Fruit fly (Drosophila melanogaster) whole organism, embryonic: ENCODE data around the gene Rpt5.

Source experiments
- Aef1 ChIP-seq: fragments of 200-800 bp; sonication (Bioruptor generic); IDR thresholded peaks from 3 replicates; pipeline ENCODE4 v1.3.6; 2022; ENCODE audit warnings: missing biosample characterization, missing genetic modification characterization
- Antp ChIP-seq: fragments of 200-800 bp; sonication (Bioruptor generic); optimal IDR thresholded peaks from 3 replicates; lab custom pipeline; 2016; ENCODE audit warnings: missing biosample characterization, missing genetic modification characterization
- Bdp1 ChIP-seq: fragments of 200-800 bp; sonication (Bioruptor generic); optimal IDR thresholded peaks from 3 replicates; lab custom pipeline; 2016; ENCODE audit warnings: missing biosample characterization, missing genetic modification characterization
- CG10543 ChIP-seq: fragments of 200-800 bp; sonication (Bioruptor generic); optimal IDR thresholded peaks from 3 replicates; lab custom pipeline; 2017; ENCODE audit warnings: missing biosample characterization, mild to moderate bottlenecking, missing genetic modification characterization, moderate library complexity
- CG10959 ChIP-seq: fragments of 200-800 bp; sonication (Bioruptor generic); IDR thresholded peaks from 2 replicates; pipeline ENCODE4 v1.3.6; 2022; ENCODE audit warnings: missing biosample characterization, missing genetic modification characterization
- CG15011 ChIP-seq: fragments of 200-800 bp; sonication (Bioruptor generic); optimal IDR thresholded peaks from 3 replicates; lab custom pipeline; 2018; ENCODE audit warnings: missing biosample characterization, mild to moderate bottlenecking, missing genetic modification characterization
- CG16813 ChIP-seq: fragments of 200-800 bp; sonication (Bioruptor generic); IDR thresholded peaks from 3 replicates; pipeline ENCODE4 v1.3.6; 2022; ENCODE audit warnings: missing biosample characterization, missing genetic modification characterization; ENCODE audit not compliant: partially characterized antibody
- CG17612 ChIP-seq: fragments of 200-800 bp; sonication (Bioruptor generic); IDR thresholded peaks from 2 replicates; pipeline ENCODE4 v1.3.6; 2022; ENCODE audit warnings: missing biosample characterization, missing genetic modification characterization
- CG30403 ChIP-seq: fragments of 200-800 bp; sonication (Bioruptor generic); optimal IDR thresholded peaks from 3 replicates; lab custom pipeline; 2016; ENCODE audit warnings: missing biosample characterization, missing genetic modification characterization
- CG43689 ChIP-seq: fragments of 200-800 bp; sonication (Bioruptor generic); IDR thresholded peaks from 2 replicates; pipeline ENCODE4 v1.3.6; 2022; ENCODE audit warnings: missing biosample characterization, missing genetic modification characterization
- CG5180 ChIP-seq: fragments of 200-800 bp; sonication (Bioruptor generic); optimal IDR thresholded peaks from 3 replicates; lab custom pipeline; 2017; ENCODE audit warnings: missing biosample characterization, missing genetic modification characterization, mild to moderate bottlenecking, moderate library complexity, missing genetic modification reagents
- CG5245 ChIP-seq: fragments of 200-800 bp; sonication (Bioruptor generic); optimal IDR thresholded peaks from 3 replicates; lab custom pipeline; 2016; ENCODE audit warnings: missing biosample characterization, missing genetic modification characterization
- CG6175 ChIP-seq: fragments of 200-800 bp; sonication (Bioruptor generic); IDR thresholded peaks from 3 replicates; pipeline ENCODE4 v1.3.6; 2022; ENCODE audit warnings: missing biosample characterization, missing genetic modification characterization
- CG6765 ChIP-seq: fragments of 200-800 bp; sonication (Bioruptor generic); optimal IDR thresholded peaks from 3 replicates; lab custom pipeline; 2017; ENCODE audit warnings: missing biosample characterization, mild to moderate bottlenecking, missing genetic modification characterization
- CG7839 ChIP-seq: fragments of 200-800 bp; sonication (Bioruptor generic); optimal IDR thresholded peaks from 3 replicates; lab custom pipeline; 2018; ENCODE audit warnings: missing biosample characterization, mild to moderate bottlenecking, missing genetic modification characterization, moderate library complexity
- CG8281 ChIP-seq: fragments of 200-800 bp; sonication (Bioruptor generic); optimal IDR thresholded peaks from 2 replicates; lab custom pipeline; 2018; ENCODE audit warnings: missing biosample characterization, mild to moderate bottlenecking, missing genetic modification characterization, moderate library complexity
- CG8359 ChIP-seq: fragments of 200-800 bp; sonication (Bioruptor generic); optimal IDR thresholded peaks from 2 replicates; lab custom pipeline; 2017; ENCODE audit warnings: missing biosample characterization, mild to moderate bottlenecking, missing genetic modification characterization, borderline replicate concordance
- CG8924 ChIP-seq: fragments of 200-800 bp; optimal IDR thresholded peaks from 3 replicates; lab custom pipeline; 2019; ENCODE audit warnings: missing biosample characterization, mild to moderate bottlenecking, missing genetic modification characterization, moderate library complexity
- CG9437 ChIP-seq: fragments of 200-800 bp; sonication (Bioruptor generic); optimal IDR thresholded peaks from 2 replicates; lab custom pipeline; 2018; ENCODE audit warnings: missing biosample characterization, mild to moderate bottlenecking, missing genetic modification characterization
- CHES-1-like ChIP-seq: fragments of 200-800 bp; sonication (Bioruptor generic); optimal IDR thresholded peaks from 2 replicates; lab custom pipeline; 2016; ENCODE audit warnings: missing biosample characterization, missing genetic modification characterization
- Dll ChIP-seq: fragments of 200-800 bp; sonication (Bioruptor generic); IDR thresholded peaks from 4 replicates; pipeline ENCODE4 v1.3.6; 2022; ENCODE audit warnings: missing biosample characterization, missing genetic modification characterization; ENCODE audit not compliant: partially characterized antibody
- HLH54F ChIP-seq: fragments of 200-800 bp; sonication (Bioruptor generic); optimal IDR thresholded peaks from 3 replicates; lab custom pipeline; 2016; ENCODE audit warnings: missing biosample characterization, missing genetic modification characterization
- HmgZ ChIP-seq: fragments of 200-800 bp; sonication (Bioruptor generic); optimal IDR thresholded peaks from 2 replicates; lab custom pipeline; 2018; ENCODE audit warnings: missing biosample characterization, mild to moderate bottlenecking, missing genetic modification characterization
- MTF-1 ChIP-seq: fragments of 200-800 bp; sonication (Bioruptor generic); optimal IDR thresholded peaks from 2 replicates; lab custom pipeline; 2018; ENCODE audit warnings: missing biosample characterization, mild to moderate bottlenecking, missing genetic modification characterization, borderline replicate concordance
- Med ChIP-seq: fragments of 200-800 bp; sonication (Bioruptor generic); peaks from one replicate; lab custom pipeline; 2016; ENCODE audit warnings: missing biosample characterization, missing genetic modification characterization, mild to moderate bottlenecking, inconsistent platforms, moderate library complexity
- Myb ChIP-seq: fragments of 200-800 bp; sonication (Bioruptor generic); optimal IDR thresholded peaks from 2 replicates; lab custom pipeline; 2016; ENCODE audit warnings: missing biosample characterization, missing genetic modification characterization
- NC2β ChIP-seq: fragments of 200-800 bp; sonication (Bioruptor generic); optimal IDR thresholded peaks from 2 replicates; lab custom pipeline; 2016; ENCODE audit warnings: missing biosample characterization, missing genetic modification characterization
- Side ChIP-seq: fragments of 200-800 bp; sonication (Bioruptor generic); optimal IDR thresholded peaks from 2 replicates; lab custom pipeline; 2016; ENCODE audit warnings: missing biosample characterization, missing genetic modification characterization
- YL-1 ChIP-seq: fragments of 200-800 bp; sonication (Bioruptor generic); optimal IDR thresholded peaks from 3 replicates; lab custom pipeline; 2017; ENCODE audit warnings: missing biosample characterization, mild to moderate bottlenecking, missing genetic modification characterization
- abd-A ChIP-seq: fragments of 200-800 bp; sonication (Bioruptor generic); optimal IDR thresholded peaks from 3 replicates; lab custom pipeline; 2019; ENCODE audit warnings: missing biosample characterization, mild to moderate bottlenecking, missing genetic modification characterization, moderate library complexity
- br ChIP-seq: fragments of >200 bp; optimal IDR thresholded peaks from 2 replicates; lab custom pipeline; 2017
- cato ChIP-seq: fragments of 200-800 bp; sonication (Bioruptor generic); optimal IDR thresholded peaks from 2 replicates; lab custom pipeline; 2016; ENCODE audit warnings: missing biosample characterization, missing genetic modification characterization, borderline replicate concordance
- crc ChIP-seq: fragments of 200-800 bp; sonication (Bioruptor generic); optimal IDR thresholded peaks from 2 replicates; lab custom pipeline; 2016; ENCODE audit warnings: missing biosample characterization, missing genetic modification characterization
- crp ChIP-seq, 2 experiments: fragments of 200-800 bp; sonication (Bioruptor generic); optimal IDR thresholded peaks; 2 replicates in 1 of 2; 3 replicates in 1 of 2; lab custom pipeline; 2017; ENCODE audit warnings: missing biosample characterization in 2 of 2, missing genetic modification characterization in 2 of 2, mild to moderate bottlenecking in 1 of 2, moderate library complexity in 1 of 2
- grn ChIP-seq: fragments of 200-800 bp; sonication (Bioruptor generic); optimal IDR thresholded peaks from 3 replicates; lab custom pipeline; 2017; ENCODE audit warnings: missing biosample characterization, missing genetic modification characterization
- hb ChIP-seq: fragments of 200-800 bp; sonication (Bioruptor generic); IDR thresholded peaks from 3 replicates; pipeline ENCODE4 v1.3.6; 2022; ENCODE audit warnings: missing biosample characterization, missing genetic modification characterization; ENCODE audit not compliant: partially characterized antibody
- lab ChIP-seq: fragments of 200-800 bp; sonication (Bioruptor generic); optimal IDR thresholded peaks from 3 replicates; lab custom pipeline; 2017; ENCODE audit warnings: missing biosample characterization, missing genetic modification characterization, mild to moderate bottlenecking, moderate library complexity, missing genetic modification reagents
- odd ChIP-seq: fragments of 200-800 bp; sonication (Bioruptor generic); optimal IDR thresholded peaks from 2 replicates; lab custom pipeline; 2017; ENCODE audit warnings: missing biosample characterization, mild to moderate bottlenecking, missing genetic modification characterization
- pan ChIP-seq, 4 experiments: fragments of >200 bp in 3 of 4; fragments of 200-800 bp in 1 of 4; sonication (Bioruptor generic) in 1 of 4; optimal IDR thresholded peaks in 3 of 4; IDR thresholded peaks in 1 of 4; 2 replicates each; pipeline versions ENCODE4 v1.3.6 to Lab custom; 2017 to 2022; ENCODE audit warnings: missing biosample characterization in 2 of 4, missing genetic modification characterization in 2 of 4, mixed read lengths in 1 of 4
- peb ChIP-seq: fragments of 200-800 bp; sonication (Bioruptor generic); IDR thresholded peaks from 2 replicates; pipeline ENCODE4 v1.3.6; 2022; ENCODE audit warnings: missing biosample characterization, missing genetic modification characterization
- pnt ChIP-seq: fragments of 200-800 bp; sonication (Bioruptor generic); optimal IDR thresholded peaks from 3 replicates; lab custom pipeline; 2016; ENCODE audit warnings: missing biosample characterization, missing genetic modification characterization
- psq ChIP-seq: fragments of 200-800 bp; sonication (Bioruptor generic); optimal IDR thresholded peaks from 2 replicates; lab custom pipeline; 2017; ENCODE audit warnings: missing biosample characterization, missing genetic modification characterization
- sim ChIP-seq: fragments of 200-800 bp; sonication (Bioruptor generic); IDR thresholded peaks from 2 replicates; pipeline ENCODE4 v1.3.6; 2022; ENCODE audit warnings: missing biosample characterization, missing genetic modification characterization
- sisA ChIP-seq: fragments of 200-800 bp; sonication (Bioruptor generic); IDR thresholded peaks from 2 replicates; pipeline ENCODE4 v1.3.6; 2022; ENCODE audit warnings: missing biosample characterization, missing genetic modification characterization
- slbo ChIP-seq: fragments of 200-800 bp; sonication (Bioruptor generic); IDR thresholded peaks from 2 replicates; pipeline ENCODE4 v1.3.6; 2022; ENCODE audit warnings: missing biosample characterization, missing genetic modification characterization
- sob ChIP-seq: fragments of 200-800 bp; sonication (Bioruptor generic); IDR thresholded peaks from 2 replicates; pipeline ENCODE4 v1.3.6; 2022; ENCODE audit warnings: missing biosample characterization, missing genetic modification characterization
- ttk ChIP-seq: fragments of 200-800 bp; sonication (Bioruptor generic); IDR thresholded peaks from 2 replicates; pipeline ENCODE4 v2.1.2; 2022; ENCODE audit warnings: missing biosample characterization, missing genetic modification characterization
- zen ChIP-seq: fragments of 200-800 bp; sonication (Bioruptor generic); optimal IDR thresholded peaks from 3 replicates; lab custom pipeline; 2018; ENCODE audit warnings: missing biosample characterization, mild to moderate bottlenecking, missing genetic modification characterization, moderate library complexity
- zen2 ChIP-seq: fragments of 200-800 bp; sonication (Bioruptor generic); IDR thresholded peaks from 3 replicates; pipeline ENCODE4 v1.3.6; 2022; ENCODE audit warnings: missing biosample characterization, missing genetic modification characterization; ENCODE audit not compliant: partially characterized antibody

Rpt5 gene

DNA sequence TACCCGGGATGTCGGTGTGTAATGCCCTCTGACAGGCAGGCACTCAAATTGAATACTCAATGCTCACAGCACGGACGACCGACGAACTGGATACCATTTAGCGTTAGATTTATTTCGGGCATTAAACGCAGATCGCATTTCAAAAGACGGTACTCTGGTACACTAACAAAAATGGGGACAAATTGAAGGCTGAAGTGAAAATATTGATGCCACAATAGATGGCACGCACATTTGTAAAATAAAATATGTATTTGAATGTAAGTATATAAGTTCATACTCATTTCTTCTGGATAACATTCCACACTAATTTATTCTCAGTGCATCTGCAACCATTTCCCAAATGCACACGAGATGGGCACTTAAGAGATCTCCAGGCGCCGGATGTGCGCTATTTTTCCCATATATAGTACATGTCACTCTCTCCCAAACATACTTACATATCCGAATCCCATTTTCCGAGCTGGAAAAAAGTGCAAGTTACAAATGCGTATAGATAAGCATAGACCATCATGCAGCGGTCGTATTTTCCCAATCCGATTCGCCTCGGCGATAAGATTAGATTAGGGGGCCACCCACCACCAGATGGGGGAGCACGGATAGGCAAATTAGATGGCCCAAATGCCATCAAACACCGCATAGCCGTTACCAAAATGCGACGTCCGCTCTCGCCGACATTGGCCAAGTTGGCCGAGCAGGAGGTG lies 43.0 kb upstream of the Rpt5 start, which contains the start of gene CG10301 (continued):
- TF ChIP-seq slbo (GFP tag; lab: Robert Waterston, UW): peak; percentile 27; the same call in 1 of the 2 replicates
- peak; percentile 68 for TF ChIP-seq CG8924 (tag; lab: Kevin White, UChicago)
- no peak for TF ChIP-seq Myb (GFP tag; lab: Kevin White, UChicago)
- no peak for TF ChIP-seq HmgZ (tag; lab: Kevin White, UChicago)
- TF ChIP-seq NC2β: peak; percentile 54
- peak; percentile 12 for TF ChIP-seq CG9437
- no peak for TF ChIP-seq HLH54F (GFP tag; lab: Kevin White, UChicago)
- peak; percentile 40 for TF ChIP-seq cato
- peak; percentile 14 for TF ChIP-seq CG8359 (GFP tag; lab: Kevin White, UChicago)
- TF ChIP-seq CG30403 (GFP tag; lab: Kevin White, UChicago): peak; percentile 54
- peak; percentile 84 for TF ChIP-seq zen
- no peak for TF ChIP-seq Antp (GFP tag; lab: Kevin White, UChicago)
- TF ChIP-seq MTF-1 (GFP tag; lab: Kevin White, UChicago): no peak
- peak; percentile 48 for TF ChIP-seq peb (GFP tag; lab: Robert Waterston, UW)
- TF ChIP-seq CG43689: no peak
- TF ChIP-seq CG17612 (GFP tag; lab: Robert Waterston, UW): no peak
- peak; percentile 69 for TF ChIP-seq sisA (GFP tag; lab: Robert Waterston, UW)
- TF ChIP-seq lab (GFP tag; lab: Kevin White, UChicago): peak; percentile 43
- no peak for TF ChIP-seq CG15011 (GFP tag; lab: Kevin White, UChicago)
- peak; percentile 38 for TF ChIP-seq pnt (GFP tag; lab: Kevin White, UChicago)
- TF ChIP-seq pan (optimal IDR thresholded peaks at IDR 0.05; lab: Kevin White, UChicago): no peak
- no peak for TF ChIP-seq pan (GFP tag; optimal IDR thresholded peaks at IDR 0.05 in 1 of 2, IDR thresholded peaks at IDR 0.05 in 1 of 2)
- no peak for TF ChIP-seq YL-1
- TF ChIP-seq CG5180 (GFP tag; lab: Kevin White, UChicago): peak; percentile 1
- no peak for TF ChIP-seq crc (GFP tag; lab: Kevin White, UChicago)
- peak; percentile 26; the same call in 1 of the 2 replicates for TF ChIP-seq sob (GFP tag; lab: Robert Waterston, UW)
- peak in 1 of 2 experiments; percentile 1 for TF ChIP-seq crp (GFP tag; optimal IDR thresholded peaks at IDR 0.05; lab: Kevin White, UChicago)
- no peak for TF ChIP-seq CG8281 (tag; lab: Kevin White, UChicago)
- no peak for TF ChIP-seq br (lab: Kevin White, UChicago)
- TF ChIP-seq CG6175: no peak
- no peak for TF ChIP-seq CG6765 (GFP tag; lab: Kevin White, UChicago)
- TF ChIP-seq hb: no peak
- TF ChIP-seq Med (GFP tag; lab: Kevin White, UChicago): peak; percentile 77
- TF ChIP-seq CG10543 (GFP tag; lab: Kevin White, UChicago): no peak
- peak; percentile 60 for TF ChIP-seq CG7839 (tag; lab: Kevin White, UChicago)
- TF ChIP-seq CG16813 (GFP tag; lab: Robert Waterston, UW): no peak
- TF ChIP-seq odd (GFP tag; lab: Kevin White, UChicago): peak; percentile 25
- no peak for TF ChIP-seq Bdp1 (GFP tag; lab: Kevin White, UChicago)
- TF ChIP-seq CG10959: peak; percentile 76
- TF ChIP-seq grn (GFP tag; lab: Kevin White, UChicago): no peak
- TF ChIP-seq sim: peak; percentile 31; the same call in 1 of the 2 replicates
- peak; percentile 10 for TF ChIP-seq Side (GFP tag; lab: Kevin White, UChicago)
- TF ChIP-seq Aef1 (GFP tag; lab: Robert Waterston, UW): no peak; the same call in 2 of the 3 replicates
- TF ChIP-seq CHES-1-like: no peak
- TF ChIP-seq zen2 (GFP tag; lab: Robert Waterston, UW): no peak
- TF ChIP-seq psq (GFP tag; lab: Kevin White, UChicago): no peak
- peak; percentile 47 for TF ChIP-seq CG5245 (GFP tag; lab: Kevin White, UChicago)
- no peak for TF ChIP-seq Dll (GFP tag; lab: Robert Waterston, UW)
- 0 out of 2 replicates have a peak, but pooled peaks have one; percentile 12 for TF ChIP-seq ttk (GFP tag; lab: Robert Waterston, UW)
- no peak for TF ChIP-seq abd-A
